Worm (Caenorhabditis elegans): ENCODE results near the gene K04A8.20.

K04A8.20 gene

ce11 chrV:6524757-6525156 is 24.5 kb upstream of the K04A8.20 start, which contains the start of gene acs-1:
Gene acs-1, plus strand, starts transcription at chrV:6524989.
- TF ChIP-seq jun-1 (tag; optimal IDR thresholded peaks at IDR 0.05) (no peak), aly-2 (tag; optimal IDR thresholded peaks at IDR 0.05) (no peak), spr-1 (tag; optimal IDR thresholded peaks at IDR 0.05) (no peak), nhr-42 (GFP tag; IDR thresholded peaks at IDR 0.05) (no peak), pqm-1 (tag; optimal IDR thresholded peaks at IDR 0.05) (peak; percentile 80), nhr-11 (tag; optimal IDR thresholded peaks at IDR 0.05) (no peak), Y75B8A.6 (GFP tag; IDR thresholded peaks at IDR 0.05) (no peak), nhr-111 (GFP tag; optimal IDR thresholded peaks at IDR 0.05) (no peak), mxl-2 (GFP tag; conservative IDR thresholded peaks at IDR 0.05) (no peak), set-16 (GFP tag; IDR thresholded peaks at IDR 0.05) (no peak), nhr-10 (tag; optimal IDR thresholded peaks at IDR 0.05) (no peak), hlh-11 (tag; optimal IDR thresholded peaks at IDR 0.05) (peak; percentile 86), nhr-28 (tag; optimal IDR thresholded peaks at IDR 0.05) (peak; percentile 71), lin-1 (GFP tag; IDR thresholded peaks at IDR 0.05) (0 out of 2 replicates have a peak, but pooled peaks have one; percentile 28), tra-1 (GFP tag; IDR thresholded peaks at IDR 0.05) (peak; percentile 54; the same call in 1 of the 2 replicates), ces-1 (GFP tag; optimal IDR thresholded peaks at IDR 0.05) (no peak), tag-97 (GFP tag; IDR thresholded peaks at IDR 0.05) (no peak), dmd-6 (GFP tag; IDR thresholded peaks at IDR 0.05) (peak; percentile 89), Y48G9A.11 (GFP tag; IDR thresholded peaks at IDR 0.05) (no peak), snpc-4 (tag; optimal IDR thresholded peaks at IDR 0.05) (no peak), daf-19 (GFP tag; conservative IDR thresholded peaks at IDR 0.05) (no peak), spr-3 (GFP tag; optimal IDR thresholded peaks at IDR 0.05) (no peak), madf-5 (GFP tag; IDR thresholded peaks at IDR 0.05) (no peak), hlh-30 (tag; optimal IDR thresholded peaks at IDR 0.05; ENCODE audit: insufficient read depth) (no peak), ceh-82 (tag; optimal IDR thresholded peaks at IDR 0.05) (no peak), zip-11 (GFP tag; IDR thresholded peaks at IDR 0.05) (no peak), ZK546.5 (tag; optimal IDR thresholded peaks at IDR 0.05) (no peak), nhr-77 (tag; optimal IDR thresholded peaks at IDR 0.05) (peak; percentile 6), dve-1 (tag; optimal IDR thresholded peaks at IDR 0.05; ENCODE audit: insufficient read depth) (peak; percentile 63), ztf-11 (tag; optimal IDR thresholded peaks at IDR 0.05) (no peak), daf-16 (GFP tag; optimal IDR thresholded peaks at IDR 0.05) (no peak), daf-16 (tag; optimal IDR thresholded peaks at IDR 0.05) (peak; percentile 69), zag-1 (tag; optimal IDR thresholded peaks at IDR 0.05) (no peak), mxl-3 (GFP tag; optimal IDR thresholded peaks at IDR 0.05) (peak; percentile 52)

- TF ChIP-seq egl-43 (GFP tag; IDR thresholded peaks at IDR 0.05) (0 out of 2 replicates have a peak, but pooled peaks have one; percentile 4), zfp-3 (GFP tag; conservative IDR thresholded peaks at IDR 0.05) (no peak), lin-1 (GFP tag; IDR thresholded peaks at IDR 0.05) (no peak), madf-9 (GFP tag; conservative IDR thresholded peaks at IDR 0.05) (no peak), lim-7 (GFP tag; IDR thresholded peaks at IDR 0.05) (no peak), spr-3 (GFP tag; optimal IDR thresholded peaks at IDR 0.05) (no peak), pha-4 (GFP tag; IDR thresholded peaks at IDR 0.05) (no peak), pha-4 (tag; optimal IDR thresholded peaks at IDR 0.05) (no peak), mes-2 (tag; optimal IDR thresholded peaks at IDR 0.05; ENCODE audit: poor library complexity, severe bottlenecking) (peak; percentile 5), unc-130 (GFP tag; optimal IDR thresholded peaks at IDR 0.05) (no peak), daf-16 (GFP tag; optimal IDR thresholded peaks at IDR 0.05) (no peak), daf-16 (tag; optimal IDR thresholded peaks at IDR 0.05) (peak; percentile 75), ceh-32 (tag; optimal IDR thresholded peaks at IDR 0.05; ENCODE audit: poor library complexity) (no peak), ceh-20 (GFP tag; IDR thresholded peaks at IDR 0.05) (no peak), nhr-102 (tag; optimal IDR thresholded peaks at IDR 0.05) (no peak), hmg-1.1 (GFP tag; IDR thresholded peaks at IDR 0.05) (no peak), zip-11 (GFP tag; IDR thresholded peaks at IDR 0.05) (no peak), daf-12 (tag; optimal IDR thresholded peaks at IDR 0.05) (no peak)
Observed at ce11 chrV:6533030-6533429, 16.2 kb upstream of the K04A8.20 start, which contains the start of gene hpo-26. Gene hpo-26, minus strand, starts transcription at chrV:6533060.

Data from whole organism, L4 larva.